Fruit fly (Drosophila melanogaster) whole organism, embryonic: ENCODE data around the gene Muc18B.

Experiments used
- Aef1 ChIP-seq: fragments of 200-800 bp; sonication (Bioruptor generic); IDR thresholded peaks from 3 replicates; pipeline ENCODE4 v1.3.6; 2022; ENCODE audit warnings: missing biosample characterization, missing genetic modification characterization
- Atf6 ChIP-seq: fragments of 200-800 bp; sonication (Bioruptor generic); IDR thresholded peaks from 2 replicates; pipeline ENCODE4 v1.3.6; 2022; ENCODE audit warnings: missing biosample characterization, missing genetic modification characterization
- BtbVII ChIP-seq: fragments of 200-800 bp; sonication (Bioruptor generic); optimal IDR thresholded peaks from 3 replicates; lab custom pipeline; 2017; ENCODE audit warnings: missing biosample characterization, mild to moderate bottlenecking, missing genetic modification characterization
- CG10462 ChIP-seq: fragments of 200-800 bp; sonication (Bioruptor generic); optimal IDR thresholded peaks from 2 replicates; lab custom pipeline; 2016; ENCODE audit warnings: missing biosample characterization, missing genetic modification characterization
- CG12659 ChIP-seq: fragments of 200-800 bp; sonication (Bioruptor generic); optimal IDR thresholded peaks from 3 replicates; lab custom pipeline; 2017; ENCODE audit warnings: mild to moderate bottlenecking, missing biosample characterization, missing genetic modification reagents, missing genetic modification characterization
- CG13894 ChIP-seq: fragments of 200-800 bp; sonication (Bioruptor generic); optimal IDR thresholded peaks from 3 replicates; lab custom pipeline; 2018; ENCODE audit warnings: missing biosample characterization, mild to moderate bottlenecking, missing genetic modification characterization, moderate library complexity
- CG15601 ChIP-seq: fragments of 200-800 bp; sonication (Bioruptor generic); optimal IDR thresholded peaks from 3 replicates; lab custom pipeline; 2019; ENCODE audit warnings: missing biosample characterization, mild to moderate bottlenecking, missing genetic modification characterization, moderate library complexity
- CG1792 ChIP-seq: fragments of 200-800 bp; sonication (Bioruptor generic); optimal IDR thresholded peaks from 2 replicates; lab custom pipeline; 2016; ENCODE audit warnings: missing biosample characterization, missing genetic modification characterization
- CG2678 ChIP-seq: fragments of 200-800 bp; sonication (Bioruptor generic); optimal IDR thresholded peaks from 3 replicates; lab custom pipeline; 2019; ENCODE audit warnings: missing biosample characterization, mild to moderate bottlenecking, missing genetic modification characterization, moderate library complexity
- CG32767 ChIP-seq: fragments of 200-800 bp; sonication (Bioruptor generic); IDR thresholded peaks from 2 replicates; pipeline ENCODE4 v1.3.6; 2022; ENCODE audit warnings: missing biosample characterization, missing genetic modification characterization
- CG32772 ChIP-seq: fragments of 200-800 bp; sonication (Bioruptor generic); IDR thresholded peaks from 2 replicates; pipeline ENCODE4 v1.3.6; 2022; ENCODE audit warnings: missing biosample characterization, missing genetic modification characterization
- CG33557 ChIP-seq: fragments of 200-800 bp; sonication (Bioruptor generic); optimal IDR thresholded peaks from 2 replicates; lab custom pipeline; 2019; ENCODE audit warnings: missing biosample characterization, mild to moderate bottlenecking, missing genetic modification characterization, moderate library complexity
- CG4854 ChIP-seq: fragments of 200-800 bp; sonication (Bioruptor generic); optimal IDR thresholded peaks from 2 replicates; lab custom pipeline; 2016; ENCODE audit warnings: missing biosample characterization, missing genetic modification characterization, inconsistent platforms
- CG6175 ChIP-seq: fragments of 200-800 bp; sonication (Bioruptor generic); IDR thresholded peaks from 3 replicates; pipeline ENCODE4 v1.3.6; 2022; ENCODE audit warnings: missing biosample characterization, missing genetic modification characterization
- CG6683 ChIP-seq: fragments of 200-800 bp; sonication (Bioruptor generic); optimal IDR thresholded peaks from 2 replicates; lab custom pipeline; 2017; ENCODE audit warnings: missing biosample characterization, mild to moderate bottlenecking, missing genetic modification characterization, missing genetic modification reagents
- CG7556 ChIP-seq: fragments of 200-800 bp; sonication (Bioruptor generic); optimal IDR thresholded peaks from 2 replicates; lab custom pipeline; 2017; ENCODE audit warnings: missing biosample characterization, mild to moderate bottlenecking, missing genetic modification characterization
- CG8290 ChIP-seq, 3 experiments: fragments of 200-800 bp; sonication (Bioruptor generic); optimal IDR thresholded peaks; 2 replicates each; lab custom pipeline; 2016 to 2019; ENCODE audit warnings: missing biosample characterization in 3 of 3, missing genetic modification characterization in 3 of 3, mild to moderate bottlenecking in 2 of 3, moderate library complexity in 1 of 3
- D ChIP-seq, 2 experiments: fragments of 200-800 bp in 1 of 2; fragments of >200 bp in 1 of 2; sonication (Bioruptor generic) in 1 of 2; optimal IDR thresholded peaks; 2 replicates in 1 of 2; 3 replicates in 1 of 2; lab custom pipeline; 2017; ENCODE audit warnings: mild to moderate bottlenecking in 1 of 2, missing biosample characterization in 1 of 2, missing genetic modification characterization in 1 of 2, missing genetic modification reagents in 1 of 2
- Deaf1 ChIP-seq: fragments of 200-800 bp; optimal IDR thresholded peaks from 3 replicates; lab custom pipeline; 2019; ENCODE audit warnings: missing biosample characterization, mild to moderate bottlenecking, missing genetic modification characterization, moderate library complexity
- Dek ChIP-seq: fragments of 200-800 bp; sonication (Bioruptor generic); optimal IDR thresholded peaks from 3 replicates; lab custom pipeline; 2019; ENCODE audit warnings: missing biosample characterization, mild to moderate bottlenecking, missing genetic modification characterization, moderate library complexity
- Dfd ChIP-seq, 2 experiments: fragments of >200 bp; optimal IDR thresholded peaks; 2 replicates each; lab custom pipeline; 2017; ENCODE audit warnings: missing biosample characterization in 2 of 2, missing genetic modification characterization in 2 of 2
- Ets97D ChIP-seq: fragments of 200-800 bp; sonication (Bioruptor generic); optimal IDR thresholded peaks from 3 replicates; lab custom pipeline; 2016; ENCODE audit warnings: missing biosample characterization, missing genetic modification characterization
- Fer2 ChIP-seq: fragments of 200-800 bp; sonication (Bioruptor generic); optimal IDR thresholded peaks from 2 replicates; lab custom pipeline; 2018; ENCODE audit warnings: missing biosample characterization, mild to moderate bottlenecking, missing genetic modification characterization, moderate library complexity
- Gug ChIP-seq: fragments of 200-800 bp; sonication (Bioruptor generic); IDR thresholded peaks from 4 replicates; pipeline ENCODE4 v1.3.6; 2022; ENCODE audit warnings: missing biosample characterization, missing genetic modification characterization
- HLH3B ChIP-seq: fragments of 200-800 bp; sonication (Bioruptor generic); IDR thresholded peaks from 2 replicates; pipeline ENCODE4 v1.3.6; 2022; ENCODE audit warnings: missing biosample characterization, missing genetic modification characterization
- HLH54F ChIP-seq: fragments of 200-800 bp; sonication (Bioruptor generic); optimal IDR thresholded peaks from 3 replicates; lab custom pipeline; 2016; ENCODE audit warnings: missing biosample characterization, missing genetic modification characterization
- MTF-1 ChIP-seq: fragments of 200-800 bp; sonication (Bioruptor generic); optimal IDR thresholded peaks from 2 replicates; lab custom pipeline; 2018; ENCODE audit warnings: missing biosample characterization, mild to moderate bottlenecking, missing genetic modification characterization, borderline replicate concordance
- Oli ChIP-seq: fragments of 200-800 bp; sonication (Bioruptor generic); optimal IDR thresholded peaks from 2 replicates; lab custom pipeline; 2018; ENCODE audit warnings: missing biosample characterization, mild to moderate bottlenecking, missing genetic modification characterization, moderate library complexity
- Usf ChIP-seq: fragments of 200-800 bp; sonication (Bioruptor generic); optimal IDR thresholded peaks from 2 replicates; lab custom pipeline; 2017; ENCODE audit warnings: missing genotype, missing biosample characterization, missing genetic modification characterization
- bbx ChIP-seq: fragments of 200-800 bp; sonication (Bioruptor generic); IDR thresholded peaks from 2 replicates; pipeline ENCODE4 v1.3.6; 2022; ENCODE audit warnings: missing biosample characterization, missing genetic modification characterization; ENCODE audit not compliant: partially characterized antibody
- caup ChIP-seq: fragments of 200-800 bp; sonication (Bioruptor generic); optimal IDR thresholded peaks from 3 replicates; lab custom pipeline; 2017; ENCODE audit warnings: missing biosample characterization, mild to moderate bottlenecking, missing genetic modification characterization, moderate library complexity; ENCODE audit not compliant: severe bottlenecking
- chinmo ChIP-seq: fragments of 200-800 bp; sonication (Bioruptor generic); IDR thresholded peaks from 4 replicates; pipeline ENCODE4 v1.3.6; 2022; ENCODE audit warnings: missing biosample characterization, missing genetic modification characterization; ENCODE audit not compliant: partially characterized antibody
- chn ChIP-seq: fragments of 200-800 bp; sonication (Bioruptor generic); optimal IDR thresholded peaks from 2 replicates; lab custom pipeline; 2016; ENCODE audit warnings: missing biosample characterization, missing genetic modification characterization
- crc ChIP-seq: fragments of 200-800 bp; sonication (Bioruptor generic); optimal IDR thresholded peaks from 2 replicates; lab custom pipeline; 2016; ENCODE audit warnings: missing biosample characterization, missing genetic modification characterization
- ftz-f1 ChIP-seq: fragments of 200-800 bp; sonication (Bioruptor generic); optimal IDR thresholded peaks from 2 replicates; lab custom pipeline; 2016; ENCODE audit warnings: missing biosample characterization, missing genetic modification characterization
- gfzf ChIP-seq: fragments of 200-800 bp; sonication (Bioruptor generic); optimal IDR thresholded peaks from 2 replicates; lab custom pipeline; 2016; ENCODE audit warnings: missing biosample characterization, mild to moderate bottlenecking, missing genetic modification characterization, moderate library complexity
- gsb ChIP-seq: fragments of 200-800 bp; sonication (Bioruptor generic); IDR thresholded peaks from 2 replicates; pipeline ENCODE4 v1.3.6; 2022; ENCODE audit warnings: missing biosample characterization, missing genetic modification characterization
- gt ChIP-seq: fragments of 200-800 bp; sonication (Bioruptor generic); IDR thresholded peaks from 2 replicates; pipeline ENCODE4 v1.3.6; 2022; ENCODE audit warnings: missing biosample characterization, missing genetic modification characterization
- h ChIP-seq: fragments of >200 bp; optimal IDR thresholded peaks from 2 replicates; lab custom pipeline; 2017
- ken ChIP-seq: fragments of 200-800 bp; sonication (Bioruptor generic); IDR thresholded peaks from 3 replicates; pipeline ENCODE4 v1.3.6; 2022; ENCODE audit warnings: missing biosample characterization, missing genetic modification characterization
- klu ChIP-seq: fragments of 200-800 bp; sonication (Bioruptor generic); IDR thresholded peaks from 2 replicates; pipeline ENCODE4 v1.3.6; 2022; ENCODE audit warnings: missing biosample characterization, missing genetic modification characterization
- luna ChIP-seq: fragments of 200-800 bp; sonication (Bioruptor generic); optimal IDR thresholded peaks from 2 replicates; lab custom pipeline; 2016; ENCODE audit warnings: missing biosample characterization, missing genetic modification characterization
- nerfin-1 ChIP-seq: fragments of 200-800 bp; sonication (Bioruptor generic); optimal IDR thresholded peaks from 3 replicates; lab custom pipeline; 2019; ENCODE audit warnings: missing biosample characterization, mild to moderate bottlenecking, missing genetic modification characterization, moderate library complexity
- oc ChIP-seq: fragments of 200-800 bp; sonication (Bioruptor generic); optimal IDR thresholded peaks from 2 replicates; lab custom pipeline; 2018; ENCODE audit warnings: missing biosample characterization, mild to moderate bottlenecking, missing genetic modification characterization, moderate library complexity
- pan ChIP-seq, 4 experiments: fragments of >200 bp in 3 of 4; fragments of 200-800 bp in 1 of 4; sonication (Bioruptor generic) in 1 of 4; optimal IDR thresholded peaks in 3 of 4; IDR thresholded peaks in 1 of 4; 2 replicates each; pipeline versions ENCODE4 v1.3.6 to Lab custom; 2017 to 2022; ENCODE audit warnings: missing biosample characterization in 2 of 4, missing genetic modification characterization in 2 of 4, mixed read lengths in 1 of 4
- pzg ChIP-seq: fragments of 200-800 bp; sonication (Bioruptor generic); optimal IDR thresholded peaks from 3 replicates; lab custom pipeline; 2018; ENCODE audit warnings: missing biosample characterization, mild to moderate bottlenecking, missing genetic modification characterization, moderate library complexity
- rib ChIP-seq: fragments of 200-800 bp; sonication (Bioruptor generic); IDR thresholded peaks from 2 replicates; pipeline ENCODE4 v1.3.6; 2022; ENCODE audit warnings: missing biosample characterization, missing genetic modification characterization
- sim ChIP-seq: fragments of 200-800 bp; sonication (Bioruptor generic); IDR thresholded peaks from 2 replicates; pipeline ENCODE4 v1.3.6; 2022; ENCODE audit warnings: missing biosample characterization, missing genetic modification characterization
- tio ChIP-seq: fragments of 200-800 bp; sonication (Bioruptor generic); optimal IDR thresholded peaks from 2 replicates; lab custom pipeline; 2017; ENCODE audit warnings: missing biosample characterization, missing genetic modification characterization, inconsistent platforms
- trem ChIP-seq: fragments of 200-800 bp; optimal IDR thresholded peaks from 3 replicates; lab custom pipeline; 2019; ENCODE audit warnings: missing biosample characterization, mild to moderate bottlenecking, missing genetic modification characterization, moderate library complexity

Muc18B gene

dm6 chrX:19201630-19202029 is 13.7 kb upstream of the Muc18B start, which contains the start of gene CG7990 (continued):
- TF ChIP-seq CG8290 (GFP tag; optimal IDR thresholded peaks at IDR 0.05; lab: Kevin White, UChicago) (no peak), CG8290 (tag; optimal IDR thresholded peaks at IDR 0.05; lab: Kevin White, UChicago) (peak in 1 of 2 experiments; percentile 61), sim (GFP tag; lab: Robert Waterston, UW) (no peak), CG10462 (GFP tag; lab: Kevin White, UChicago) (peak; percentile 45), ken (GFP tag; lab: Robert Waterston, UW) (no peak), gfzf (GFP tag; lab: Kevin White, UChicago) (peak; percentile 75), HLH3B (GFP tag; lab: Robert Waterston, UW) (no peak), bbx (GFP tag; lab: Robert Waterston, UW) (peak; percentile 67), Usf (GFP tag; lab: Kevin White, UChicago) (no peak), CG13894 (tag; lab: Kevin White, UChicago) (no peak), D (optimal IDR thresholded peaks at IDR 0.05; lab: Kevin White, UChicago) (no peak), D (GFP tag; optimal IDR thresholded peaks at IDR 0.05; lab: Kevin White, UChicago) (no peak), tio (GFP tag; lab: Kevin White, UChicago) (no peak), chinmo (0 out of 4 replicates have a peak, but pooled peaks have one; percentile 29), Oli (no peak), CG4854 (GFP tag; lab: Kevin White, UChicago) (no peak), ftz-f1 (peak; percentile 35), gt (GFP tag; lab: Robert Waterston, UW) (no peak), CG2678 (tag; lab: Kevin White, UChicago) (no peak), luna (GFP tag; lab: Kevin White, UChicago) (no peak), Deaf1 (tag; lab: Kevin White, UChicago) (no peak), Aef1 (GFP tag; lab: Robert Waterston, UW) (no peak), Dfd (GFP tag; optimal IDR thresholded peaks at IDR 0.05; lab: Kevin White, UChicago) (no peak), HLH54F (GFP tag; lab: Kevin White, UChicago) (no peak), pan (optimal IDR thresholded peaks at IDR 0.05; lab: Kevin White, UChicago) (no peak), pan (GFP tag; optimal IDR thresholded peaks at IDR 0.05 in 1 of 2, IDR thresholded peaks at IDR 0.05 in 1 of 2) (no peak), BtbVII (no peak), Fer2 (tag; lab: Kevin White, UChicago) (no peak), CG15601 (tag; lab: Kevin White, UChicago) (no peak), crc (no peak), klu (no peak), oc (tag; lab: Kevin White, UChicago) (peak; percentile 6), CG6175 (GFP tag; lab: Robert Waterston, UW) (no peak), CG6683 (GFP tag; lab: Kevin White, UChicago) (no peak), CG7556 (GFP tag; lab: Kevin White, UChicago) (no peak), CG1792 (no peak), caup (GFP tag; lab: Kevin White, UChicago) (no peak), CG33557 (GFP tag; lab: Kevin White, UChicago) (no peak), trem (tag; lab: Kevin White, UChicago) (no peak), gsb (GFP tag; lab: Robert Waterston, UW) (no peak), Atf6 (GFP tag; lab: Robert Waterston, UW) (no peak), pzg (GFP tag; lab: Kevin White, UChicago) (peak; percentile 73), MTF-1 (no peak), h (lab: Kevin White, UChicago) (no peak), CG32772 (GFP tag; lab: Robert Waterston, UW) (no peak), Ets97D (peak; percentile 32), nerfin-1 (tag; lab: Kevin White, UChicago) (no peak), rib (GFP tag; lab: Robert Waterston, UW) (no peak), CG32767 (GFP tag; lab: Robert Waterston, UW) (no peak), Gug (GFP tag; lab: Robert Waterston, UW) (no peak), CG12659 (GFP tag; lab: Kevin White, UChicago) (peak; percentile 27), Dek (tag; lab: Kevin White, UChicago) (no peak), chn (GFP tag; lab: Kevin White, UChicago) (no peak)
